Worm (Caenorhabditis elegans) whole organism, L3 larva: ENCODE data around the gene T19H5.6.

Experiments used
- aly-2 ChIP-seq: fragments of 150-350 bp; optimal IDR thresholded peaks from 2 replicates; lab custom pipeline; 2014; ENCODE audit warnings: missing biosample characterization, missing genetic modification characterization
- ceh-28 ChIP-seq: fragments of 150-350 bp; optimal IDR thresholded peaks from 2 replicates; lab custom pipeline; 2014; ENCODE audit warnings: missing biosample characterization, missing genetic modification reagents, missing genetic modification characterization
- ceh-82 ChIP-seq: fragments of 150-350 bp; optimal IDR thresholded peaks from 2 replicates; lab custom pipeline; 2014; ENCODE audit warnings: missing biosample characterization, missing genetic modification characterization
- egl-27 ChIP-seq: sonication (generic microtip); optimal IDR thresholded peaks from 4 replicates; lab custom pipeline; 2017; ENCODE audit warnings: missing biosample characterization, missing genetic modification reagents, missing genetic modification characterization
- hmg-11 ChIP-seq: sonication (generic microtip); optimal IDR thresholded peaks from 2 replicates; lab custom pipeline; 2016; ENCODE audit warnings: missing genetic modification characterization, missing compliant biosample characterization
- jun-1 ChIP-seq: fragments of 150-350 bp; optimal IDR thresholded peaks from 2 replicates; lab custom pipeline; 2014; ENCODE audit warnings: missing biosample characterization, missing genetic modification reagents, missing genetic modification characterization
- lin-15B ChIP-seq: fragments of 150-350 bp; optimal IDR thresholded peaks from 2 replicates; lab custom pipeline; 2014; ENCODE audit warnings: missing biosample characterization, missing genetic modification characterization
- nhr-25 ChIP-seq: sonication (generic microtip); optimal IDR thresholded peaks from 2 replicates; lab custom pipeline; 2017; ENCODE audit warnings: missing biosample characterization, missing genetic modification characterization
- sea-2 ChIP-seq: fragments of 150-350 bp; sonication (generic microtip); optimal IDR thresholded peaks from 4 replicates; lab custom pipeline; 2014; ENCODE audit warnings: missing biosample characterization, missing genetic modification reagents, missing genetic modification characterization
- unc-62 ChIP-seq: fragments of 150-350 bp; sonication (generic microtip); optimal IDR thresholded peaks from 4 replicates; lab custom pipeline; 2014; ENCODE audit warnings: missing biosample characterization, missing genetic modification reagents, missing genetic modification characterization
- zag-1 ChIP-seq: fragments of 150-350 bp; optimal IDR thresholded peaks from 2 replicates; lab custom pipeline; 2014; ENCODE audit warnings: missing biosample characterization, missing genetic modification characterization

T19H5.6 gene

ce11 chrII:9421969-9422368, 48.1 kb downstream of the T19H5.6 start, which contains the start of gene M176.11:
TSS of gene M176.11 (plus strand) at chrII:9422269.
- TF ChIP-seq aly-2 (no peak), ceh-28 (tag; lab: Kevin White, UChicago) (no peak), unc-62 (GFP tag; lab: Kevin White, UChicago) (no peak), ceh-82 (no peak), jun-1 (tag; lab: Kevin White, UChicago) (no peak), lin-15B (no peak), zag-1 (tag; lab: Kevin White, UChicago) (no peak), hmg-11 (no peak), nhr-25 (no peak), egl-27 (no peak), sea-2 (GFP tag; lab: Kevin White, UChicago) (no peak)
